Fruit fly (Drosophila melanogaster) whole organism, embryonic: Measurements from ENCODE around the gene CG17754.

Source experiments
- BEAF-32 ChIP-seq: fragments of 200-800 bp; sonication (Bioruptor generic); optimal IDR thresholded peaks from 3 replicates; lab custom pipeline; 2017; ENCODE audit warnings: missing biosample characterization, missing genetic modification characterization, mild to moderate bottlenecking, moderate library complexity, missing genetic modification reagents
- CG10209 ChIP-seq: fragments of 200-800 bp; sonication (Bioruptor generic); optimal IDR thresholded peaks from 3 replicates; lab custom pipeline; 2017; ENCODE audit warnings: missing biosample characterization, mild to moderate bottlenecking, missing genetic modification characterization, missing genetic modification reagents
- CG10267 ChIP-seq: fragments of 200-800 bp; sonication (Bioruptor generic); optimal IDR thresholded peaks from 2 replicates; lab custom pipeline; 2018; ENCODE audit warnings: missing biosample characterization, mild to moderate bottlenecking, missing genetic modification characterization, moderate library complexity
- CG10462 ChIP-seq: fragments of 200-800 bp; sonication (Bioruptor generic); optimal IDR thresholded peaks from 2 replicates; lab custom pipeline; 2016; ENCODE audit warnings: missing biosample characterization, missing genetic modification characterization
- CG11093 ChIP-seq: fragments of 200-800 bp; sonication (Bioruptor generic); IDR thresholded peaks from 3 replicates; pipeline ENCODE4 v1.3.6; 2022; ENCODE audit warnings: missing biosample characterization, missing genetic modification characterization
- CG11723 ChIP-seq: fragments of 200-800 bp; sonication (Bioruptor generic); optimal IDR thresholded peaks from 2 replicates; lab custom pipeline; 2017; ENCODE audit warnings: missing biosample characterization, mild to moderate bottlenecking, missing genetic modification characterization
- CG12236 ChIP-seq: fragments of 200-800 bp; sonication (Bioruptor generic); optimal IDR thresholded peaks from 2 replicates; lab custom pipeline; 2016; ENCODE audit warnings: missing biosample characterization, missing genetic modification characterization
- CG13296 ChIP-seq: fragments of 200-800 bp; sonication (Bioruptor generic); optimal IDR thresholded peaks from 3 replicates; lab custom pipeline; 2018; ENCODE audit warnings: missing biosample characterization, mild to moderate bottlenecking, missing genetic modification characterization
- CG14710 ChIP-seq: fragments of 200-800 bp; sonication (Bioruptor generic); optimal IDR thresholded peaks from 3 replicates; lab custom pipeline; 2019; ENCODE audit warnings: missing biosample characterization, mild to moderate bottlenecking, missing genetic modification characterization, moderate library complexity
- CG17359 ChIP-seq: fragments of 200-800 bp; sonication (Bioruptor generic); optimal IDR thresholded peaks from 3 replicates; lab custom pipeline; 2018; ENCODE audit warnings: missing biosample characterization, mild to moderate bottlenecking, missing genetic modification characterization, moderate library complexity
- CG17385 ChIP-seq: fragments of 200-800 bp; sonication (Bioruptor generic); optimal IDR thresholded peaks from 3 replicates; lab custom pipeline; 2018; ENCODE audit warnings: missing biosample characterization, mild to moderate bottlenecking, missing genetic modification characterization
- CG17612 ChIP-seq: fragments of 200-800 bp; sonication (Bioruptor generic); IDR thresholded peaks from 2 replicates; pipeline ENCODE4 v1.3.6; 2022; ENCODE audit warnings: missing biosample characterization, missing genetic modification characterization
- CG18599 ChIP-seq: fragments of 200-800 bp; sonication (Bioruptor generic); optimal IDR thresholded peaks from 3 replicates; lab custom pipeline; 2017; ENCODE audit warnings: missing biosample characterization, missing genetic modification characterization, mild to moderate bottlenecking, moderate library complexity, missing genetic modification reagents
- CG30020 ChIP-seq: fragments of 200-800 bp; optimal IDR thresholded peaks from 2 replicates; lab custom pipeline; 2019; ENCODE audit warnings: missing biosample characterization, mild to moderate bottlenecking, missing genetic modification characterization, moderate library complexity
- CG30403 ChIP-seq: fragments of 200-800 bp; sonication (Bioruptor generic); optimal IDR thresholded peaks from 3 replicates; lab custom pipeline; 2016; ENCODE audit warnings: missing biosample characterization, missing genetic modification characterization
- CG3407 ChIP-seq: fragments of 200-800 bp; sonication (Bioruptor generic); optimal IDR thresholded peaks from 2 replicates; lab custom pipeline; 2018; ENCODE audit warnings: missing biosample characterization, mild to moderate bottlenecking, missing genetic modification characterization
- CG9817 ChIP-seq: fragments of 200-800 bp; sonication (Bioruptor generic); optimal IDR thresholded peaks from 2 replicates; lab custom pipeline; 2018; ENCODE audit warnings: missing biosample characterization, mild to moderate bottlenecking, missing genetic modification characterization, moderate library complexity
- CHES-1-like ChIP-seq: fragments of 200-800 bp; sonication (Bioruptor generic); optimal IDR thresholded peaks from 2 replicates; lab custom pipeline; 2016; ENCODE audit warnings: missing biosample characterization, missing genetic modification characterization
- Dek ChIP-seq: fragments of 200-800 bp; sonication (Bioruptor generic); optimal IDR thresholded peaks from 3 replicates; lab custom pipeline; 2019; ENCODE audit warnings: missing biosample characterization, mild to moderate bottlenecking, missing genetic modification characterization, moderate library complexity
- Dp ChIP-seq: fragments of 200-800 bp; sonication (Bioruptor generic); optimal IDR thresholded peaks from 2 replicates; lab custom pipeline; 2018; ENCODE audit warnings: missing biosample characterization, mild to moderate bottlenecking, missing genetic modification characterization, moderate library complexity
- Dref ChIP-seq: fragments of 200-800 bp; sonication (Bioruptor generic); IDR thresholded peaks from 2 replicates; pipeline ENCODE4 v1.3.6; 2022; ENCODE audit warnings: missing biosample characterization, missing genetic modification characterization
- E2f2 ChIP-seq: fragments of 200-800 bp; sonication (Bioruptor generic); IDR thresholded peaks from 2 replicates; pipeline ENCODE4 v1.3.6; 2022; ENCODE audit warnings: missing biosample characterization, missing genetic modification characterization
- Gug ChIP-seq: fragments of 200-800 bp; sonication (Bioruptor generic); IDR thresholded peaks from 4 replicates; pipeline ENCODE4 v1.3.6; 2022; ENCODE audit warnings: missing biosample characterization, missing genetic modification characterization
- Hmr ChIP-seq: fragments of 200-800 bp; sonication (Bioruptor generic); optimal IDR thresholded peaks from 3 replicates; lab custom pipeline; 2017; ENCODE audit warnings: mild to moderate bottlenecking, missing biosample characterization, missing genetic modification reagents, missing genetic modification characterization
- Hr51 ChIP-seq, 2 experiments: fragments of 200-800 bp; sonication (Bioruptor generic); optimal IDR thresholded peaks; 2 replicates in 1 of 2; 3 replicates in 1 of 2; lab custom pipeline; 2016 to 2018; ENCODE audit warnings: missing biosample characterization in 2 of 2, missing genetic modification characterization in 2 of 2, mild to moderate bottlenecking in 1 of 2, moderate library complexity in 1 of 2
- Nf-YB ChIP-seq: fragments of 200-800 bp; sonication (Bioruptor generic); optimal IDR thresholded peaks from 3 replicates; lab custom pipeline; 2019; ENCODE audit warnings: missing biosample characterization, mild to moderate bottlenecking, missing genetic modification characterization, moderate library complexity
- Pdp1 ChIP-seq, 2 experiments: fragments of 200-800 bp; sonication (Bioruptor generic); optimal IDR thresholded peaks; 3 replicates each; lab custom pipeline; 2016; ENCODE audit warnings: missing biosample characterization in 2 of 2, missing genetic modification characterization in 2 of 2, mild to moderate bottlenecking in 1 of 2, moderate library complexity in 1 of 2
- Scr ChIP-seq: fragments of 200-800 bp; sonication (Bioruptor generic); IDR thresholded peaks from 2 replicates; pipeline ENCODE4 v1.3.6; 2022; ENCODE audit warnings: missing biosample characterization, missing genetic modification characterization; ENCODE audit not compliant: partially characterized antibody
- amos ChIP-seq: fragments of 200-800 bp; sonication (Bioruptor generic); IDR thresholded peaks from 2 replicates; pipeline ENCODE4 v1.3.6; 2022; ENCODE audit warnings: missing biosample characterization, missing genetic modification characterization; ENCODE audit not compliant: partially characterized antibody
- chinmo ChIP-seq: fragments of 200-800 bp; sonication (Bioruptor generic); IDR thresholded peaks from 4 replicates; pipeline ENCODE4 v1.3.6; 2022; ENCODE audit warnings: missing biosample characterization, missing genetic modification characterization; ENCODE audit not compliant: partially characterized antibody
- crp ChIP-seq, 2 experiments: fragments of 200-800 bp; sonication (Bioruptor generic); optimal IDR thresholded peaks; 2 replicates in 1 of 2; 3 replicates in 1 of 2; lab custom pipeline; 2017; ENCODE audit warnings: missing biosample characterization in 2 of 2, missing genetic modification characterization in 2 of 2, mild to moderate bottlenecking in 1 of 2, moderate library complexity in 1 of 2
- esg ChIP-seq: fragments of 200-800 bp; sonication (Bioruptor generic); conservative IDR thresholded peaks from 2 replicates; pipeline ENCODE4 v1.3.6; 2022; ENCODE audit warnings: missing biosample characterization, missing genetic modification characterization
- gcm2 ChIP-seq: fragments of 200-800 bp; sonication (Bioruptor generic); optimal IDR thresholded peaks from 2 replicates; lab custom pipeline; 2016; ENCODE audit warnings: missing biosample characterization, missing genetic modification characterization
- grau ChIP-seq: fragments of 200-800 bp; optimal IDR thresholded peaks from 3 replicates; lab custom pipeline; 2019; ENCODE audit warnings: missing biosample characterization, mild to moderate bottlenecking, missing genetic modification characterization, moderate library complexity
- h ChIP-seq: fragments of >200 bp; optimal IDR thresholded peaks from 2 replicates; lab custom pipeline; 2017
- knrl ChIP-seq: fragments of 200-800 bp; sonication (Bioruptor generic); IDR thresholded peaks from 3 replicates; pipeline ENCODE4 v1.3.6; 2022; ENCODE audit warnings: missing biosample characterization, missing genetic modification characterization; ENCODE audit not compliant: partially characterized antibody
- lola ChIP-seq, 3 experiments: fragments of >200 bp in 2 of 3; fragments of 200-800 bp in 1 of 3; sonication (Bioruptor generic) in 1 of 3; optimal IDR thresholded peaks; 2 replicates each; lab custom pipeline; 2017 to 2019; ENCODE audit warnings: missing biosample characterization in 3 of 3, missing genetic modification characterization in 3 of 3, mild to moderate bottlenecking in 1 of 3, moderate library complexity in 1 of 3
- maf-S ChIP-seq: fragments of 200-800 bp; sonication (Bioruptor generic); optimal IDR thresholded peaks from 2 replicates; lab custom pipeline; 2016; ENCODE audit warnings: missing biosample characterization, missing genetic modification characterization
- p53 ChIP-seq: fragments of 200-800 bp; sonication (Bioruptor generic); optimal IDR thresholded peaks from 2 replicates; lab custom pipeline; 2016; ENCODE audit warnings: missing biosample characterization, missing genetic modification characterization
- pros ChIP-seq: fragments of 200-800 bp; sonication (Bioruptor generic); optimal IDR thresholded peaks from 3 replicates; lab custom pipeline; 2019; ENCODE audit warnings: missing biosample characterization, mild to moderate bottlenecking, missing genetic modification characterization, moderate library complexity
- ro ChIP-seq: fragments of 200-800 bp; sonication (Bioruptor generic); IDR thresholded peaks from 2 replicates; pipeline ENCODE4 v1.3.6; 2022; ENCODE audit warnings: missing biosample characterization, missing genetic modification characterization
- row ChIP-seq: fragments of 200-800 bp; sonication (Bioruptor generic); IDR thresholded peaks from 3 replicates; pipeline ENCODE4 v1.3.6; 2022; ENCODE audit warnings: missing biosample characterization, missing genetic modification characterization
- sr ChIP-seq: fragments of 200-800 bp; sonication (Bioruptor generic); IDR thresholded peaks from 3 replicates; pipeline ENCODE4 v1.3.6; 2022; ENCODE audit warnings: missing biosample characterization, missing genetic modification characterization
- ssp ChIP-seq: fragments of 200-800 bp; sonication (Bioruptor generic); IDR thresholded peaks from 2 replicates; pipeline ENCODE4 v1.3.6; 2022; ENCODE audit warnings: missing biosample characterization, missing genetic modification characterization
- unc-4 ChIP-seq: fragments of 200-800 bp; sonication (Bioruptor generic); IDR thresholded peaks from 2 replicates; pipeline ENCODE4 v1.3.6; 2022; ENCODE audit warnings: missing biosample characterization, missing genetic modification characterization; ENCODE audit not compliant: partially characterized antibody

The CG17754 gene

DNA sequence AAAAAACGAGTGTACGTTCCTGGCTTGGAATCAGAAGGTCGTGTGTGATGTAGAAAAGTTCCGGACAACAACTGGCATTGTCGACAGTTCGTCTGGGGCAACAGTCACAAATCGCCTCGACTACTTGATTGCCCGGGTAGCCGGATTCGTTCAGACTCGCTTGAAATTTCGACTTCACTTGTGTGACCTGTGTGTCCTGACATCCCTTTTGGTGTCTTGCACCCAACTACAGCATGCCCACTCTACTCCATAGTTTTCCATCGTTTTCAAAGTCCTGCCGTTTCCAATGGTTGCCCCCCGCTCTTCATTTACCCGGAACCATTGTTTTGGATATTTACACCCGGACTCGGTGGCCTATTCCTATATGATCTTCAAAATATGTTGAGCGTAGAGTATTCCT lies 17.4 kb downstream of the CG17754 start, which contains the start of gene Erk7:
Erk7 (minus strand) TSS at position 101 of the 400 bp plus-strand sequence.
- TF ChIP-seq CG11093 (GFP tag; lab: Robert Waterston, UW): no peak
- TF ChIP-seq CG13296 (GFP tag; lab: Kevin White, UChicago): no peak
- TF ChIP-seq esg (GFP tag; lab: Robert Waterston, UW): no peak
- TF ChIP-seq CHES-1-like: no peak
- TF ChIP-seq grau (tag; lab: Kevin White, UChicago): no peak

DNA sequence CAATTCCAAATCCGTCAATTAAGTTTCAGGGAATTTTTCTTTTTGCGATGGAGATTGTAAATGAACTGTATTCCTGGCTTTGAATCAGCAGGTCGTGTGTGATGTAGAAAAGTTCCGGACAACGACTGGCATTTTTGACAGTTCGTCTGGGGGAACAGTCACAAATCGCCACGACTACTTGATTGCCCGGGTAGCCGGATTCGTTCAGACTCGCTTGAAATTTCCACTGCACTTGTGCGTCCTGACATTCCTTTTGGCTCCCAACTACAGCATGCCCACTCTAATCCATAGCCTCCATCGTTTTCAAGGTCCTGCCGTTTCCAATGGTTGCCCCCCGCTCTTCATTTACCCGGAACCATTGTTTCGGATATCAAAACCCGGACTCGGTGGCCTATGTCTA lies 19.6 kb downstream of the CG17754 start, which contains the start of gene CG17440:
CG17440 (minus strand) TSS at position 101 of the 400 bp plus-strand sequence.
- no peak for TF ChIP-seq CG9817
- no peak for TF ChIP-seq gcm2 (GFP tag; lab: Kevin White, UChicago)
- no peak for TF ChIP-seq sr (GFP tag; lab: Robert Waterston, UW)
- TF ChIP-seq Gug (GFP tag; lab: Robert Waterston, UW): no peak
- no peak for TF ChIP-seq maf-S
- TF ChIP-seq p53 (GFP tag; lab: Kevin White, UChicago): no peak
- no peak for TF ChIP-seq pros
- TF ChIP-seq CG18599 (GFP tag; lab: Kevin White, UChicago): no peak
- no peak for TF ChIP-seq CG17612 (GFP tag; lab: Robert Waterston, UW)
- TF ChIP-seq CG12236 (GFP tag; lab: Kevin White, UChicago): no peak
- no peak for TF ChIP-seq crp (GFP tag; optimal IDR thresholded peaks at IDR 0.05; lab: Kevin White, UChicago)
- no peak for TF ChIP-seq CG10462 (GFP tag; lab: Kevin White, UChicago)
- no peak for TF ChIP-seq Pdp1 (GFP tag; optimal IDR thresholded peaks at IDR 0.05; lab: Kevin White, UChicago)
- no peak for TF ChIP-seq Dek (tag; lab: Kevin White, UChicago)
- no peak for TF ChIP-seq CG17359 (tag; lab: Kevin White, UChicago)

DNA sequence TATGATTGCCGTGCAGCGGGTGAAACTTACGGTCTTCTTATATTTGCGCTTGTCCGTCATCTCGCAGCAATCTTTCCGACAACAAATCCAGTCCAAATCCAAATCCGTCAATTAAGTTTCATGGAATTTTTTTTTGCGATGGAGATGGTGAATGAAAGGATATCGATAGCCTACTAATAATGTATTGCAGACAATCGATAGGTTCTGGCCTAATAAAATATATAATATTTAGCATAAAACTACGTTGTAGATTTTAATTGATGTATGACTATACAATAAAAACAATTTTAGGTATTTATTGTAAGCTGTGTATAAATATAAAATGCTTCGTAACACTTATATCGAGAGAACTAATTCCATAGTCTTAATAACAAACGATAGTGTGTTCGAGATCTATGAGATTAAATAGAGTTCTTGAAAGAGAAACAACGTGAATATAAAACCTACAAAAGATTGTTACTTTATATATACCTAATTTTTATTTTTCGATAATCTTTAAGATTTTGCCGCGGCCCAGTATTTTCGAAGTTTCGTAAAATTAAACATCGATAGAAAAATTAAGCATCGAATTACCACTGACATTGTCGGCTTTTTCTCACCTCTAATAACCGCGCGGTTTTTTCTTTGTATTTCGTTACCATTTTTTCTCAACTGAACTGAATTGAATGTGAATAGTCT lies 22.7 kb downstream of the CG17754 start, which contains the start of the genes Cfp1 and Aladin:
Cfp1 (minus strand) TSS at position 131 of the 678 bp plus-strand sequence.
Aladin (plus strand) TSS at position 584 of the 678 bp plus-strand sequence.
- TF ChIP-seq unc-4 (GFP tag; lab: Robert Waterston, UW) (peak; percentile 60; the same call in 1 of the 2 replicates), knrl (peak; percentile 64; the same call in 2 of the 3 replicates), CG17385 (GFP tag; lab: Kevin White, UChicago) (no peak), CG11723 (GFP tag; lab: Kevin White, UChicago) (no peak), Nf-YB (GFP tag; lab: Kevin White, UChicago) (no peak), row (GFP tag; lab: Robert Waterston, UW) (peak; percentile 53), Hmr (GFP tag; lab: Kevin White, UChicago) (no peak), CG14710 (tag; lab: Kevin White, UChicago) (peak; percentile 34), ro (GFP tag; lab: Robert Waterston, UW) (no peak), CG30403 (peak; percentile 4), BEAF-32 (GFP tag; lab: Kevin White, UChicago) (peak; percentile 77), CG3407 (no peak), Dp (GFP tag; lab: Kevin White, UChicago) (peak; percentile 66), CG10209 (no peak), ssp (GFP tag; lab: Robert Waterston, UW) (no peak), CG17612 (GFP tag; lab: Robert Waterston, UW) (no peak), h (no peak), CG30020 (tag; lab: Kevin White, UChicago) (peak; percentile 27), E2f2 (GFP tag; lab: Robert Waterston, UW) (peak; percentile 57), Dref (GFP tag; lab: Robert Waterston, UW) (peak; percentile 61), CG10267 (tag; lab: Kevin White, UChicago) (peak; percentile 13), Hr51 (GFP tag; optimal IDR thresholded peaks at IDR 0.05; lab: Kevin White, UChicago) (no peak), amos (GFP tag; lab: Robert Waterston, UW) (peak; percentile 41; the same call in 1 of the 2 replicates), lola (GFP tag; optimal IDR thresholded peaks at IDR 0.05; lab: Kevin White, UChicago) (peak in 1 of 3 experiments; percentile 5), chinmo (0 out of 4 replicates have a peak, but pooled peaks have one; percentile 28), Scr (peak; percentile 72)
